Worm (Caenorhabditis elegans) whole organism, late embryonic: ENCODE data around the gene C47A4.3.
A peak's percentile ranks its signal among the peaks of the same experiment; 100 is the strongest.

ENCODE experiments used
- C08G9.2 ChIP-seq: sonication (generic microtip); optimal IDR thresholded peaks from 2 replicates; lab custom pipeline; 2016; ENCODE audit warnings: mild to moderate bottlenecking, missing genetic modification characterization, moderate library complexity, missing compliant biosample characterization
- C38D4.7 ChIP-seq: fragments of 200-800 bp; sonication (Bioruptor generic); optimal IDR thresholded peaks from 2 replicates; lab custom pipeline; 2018; ENCODE audit warnings: mild to moderate bottlenecking, missing genetic modification characterization, moderate library complexity, missing compliant biosample characterization
- K02D7.2 ChIP-seq: sonication (generic microtip); optimal IDR thresholded peaks from 2 replicates; lab custom pipeline; 2017; ENCODE audit warnings: mild to moderate bottlenecking, missing genetic modification characterization, missing compliant biosample characterization
- K09A11.1 ChIP-seq: sonication (generic microtip); optimal IDR thresholded peaks from 2 replicates; lab custom pipeline; 2017; ENCODE audit warnings: antibody characterized with exemption, mild to moderate bottlenecking, missing genetic modification characterization, missing compliant biosample characterization; ENCODE audit not compliant: insufficient read depth
- ama-1 ChIP-seq: fragments of 150-350 bp; optimal IDR thresholded peaks from 2 replicates; lab custom pipeline; 2014
- ceh-18 ChIP-seq: sonication (generic microtip); optimal IDR thresholded peaks from 2 replicates; lab custom pipeline; 2016; ENCODE audit warnings: missing genetic modification characterization, missing compliant biosample characterization
- ceh-22 ChIP-seq: sonication (generic microtip); optimal IDR thresholded peaks from 2 replicates; lab custom pipeline; 2017; ENCODE audit warnings: missing biosample characterization, missing genetic modification characterization
- ceh-6 ChIP-seq: fragments of 200-800 bp; sonication (Bioruptor generic); optimal IDR thresholded peaks from 2 replicates; lab custom pipeline; 2018; ENCODE audit warnings: mild to moderate bottlenecking, missing genetic modification characterization, missing compliant biosample characterization
- che-1 ChIP-seq: sonication (generic microtip); optimal IDR thresholded peaks from 2 replicates; lab custom pipeline; 2016; ENCODE audit warnings: mild to moderate bottlenecking, missing genetic modification characterization, missing compliant biosample characterization
- elt-2 ChIP-seq: sonication (generic microtip); optimal IDR thresholded peaks from 2 replicates; lab custom pipeline; 2016; ENCODE audit warnings: missing genetic modification reagents, missing genetic modification characterization, missing compliant biosample characterization
- elt-4 ChIP-seq: sonication (generic microtip); optimal IDR thresholded peaks from 2 replicates; lab custom pipeline; 2016; ENCODE audit warnings: missing genetic modification characterization, missing compliant biosample characterization
- fkh-10 ChIP-seq: fragments of 150-350 bp; optimal IDR thresholded peaks from 2 replicates; lab custom pipeline; 2014; ENCODE audit warnings: missing biosample characterization, missing genetic modification reagents, missing genetic modification characterization
- gmeb-2 ChIP-seq: sonication (generic microtip); optimal IDR thresholded peaks from 2 replicates; lab custom pipeline; 2016; ENCODE audit warnings: missing genetic modification characterization, inconsistent platforms, missing compliant biosample characterization
- hlh-13 ChIP-seq: fragments of 200-800 bp; sonication (Bioruptor generic); optimal IDR thresholded peaks from 2 replicates; lab custom pipeline; 2018; ENCODE audit warnings: mild to moderate bottlenecking, missing genetic modification characterization, missing compliant biosample characterization
- hlh-15 ChIP-seq: sonication (generic microtip); optimal IDR thresholded peaks from 2 replicates; lab custom pipeline; 2016; ENCODE audit warnings: missing genetic modification characterization, missing compliant biosample characterization
- hlh-8 ChIP-seq: sonication (generic microtip); optimal IDR thresholded peaks from 2 replicates; lab custom pipeline; 2016; ENCODE audit warnings: missing genotype, missing genetic modification characterization, missing compliant biosample characterization
- lin-11 ChIP-seq: fragments of 200-800 bp; sonication (Bioruptor generic); optimal IDR thresholded peaks from 2 replicates; lab custom pipeline; 2018; ENCODE audit warnings: mild to moderate bottlenecking, missing genetic modification characterization, missing compliant biosample characterization
- madf-2 ChIP-seq: sonication (generic microtip); optimal IDR thresholded peaks from 2 replicates; lab custom pipeline; 2017; ENCODE audit warnings: missing genetic modification characterization, missing compliant biosample characterization
- nfya-1 ChIP-seq: sonication (generic microtip); optimal IDR thresholded peaks from 2 replicates; lab custom pipeline; 2017; ENCODE audit warnings: missing genetic modification characterization, mild to moderate bottlenecking, missing compliant biosample characterization, antibody characterized with exemption, moderate library complexity
- nhr-11 ChIP-seq: fragments of 150-350 bp; optimal IDR thresholded peaks from 2 replicates; lab custom pipeline; 2014; ENCODE audit warnings: missing biosample characterization, missing genetic modification characterization
- nhr-232 ChIP-seq: sonication (generic microtip); optimal IDR thresholded peaks from 2 replicates; lab custom pipeline; 2016; ENCODE audit warnings: missing genetic modification characterization, missing compliant biosample characterization
- npax-4 ChIP-seq: sonication (generic microtip); optimal IDR thresholded peaks from 2 replicates; lab custom pipeline; 2016; ENCODE audit warnings: missing genetic modification characterization, missing compliant biosample characterization
- odd-2 ChIP-seq: sonication (generic microtip); optimal IDR thresholded peaks from 2 replicates; lab custom pipeline; 2017; ENCODE audit warnings: antibody characterized with exemption, mild to moderate bottlenecking, missing genetic modification characterization, missing compliant biosample characterization
- pag-3 ChIP-seq: sonication (generic microtip); optimal IDR thresholded peaks from 2 replicates; lab custom pipeline; 2016; ENCODE audit warnings: missing compliant biosample characterization, missing genetic modification characterization, borderline replicate concordance
- pax-1 ChIP-seq: fragments of 150-350 bp; optimal IDR thresholded peaks from 2 replicates; lab custom pipeline; 2014; ENCODE audit warnings: missing biosample characterization, missing genetic modification characterization
- pqm-1 ChIP-seq: sonication (generic microtip); optimal IDR thresholded peaks from 2 replicates; lab custom pipeline; 2016; ENCODE audit warnings: missing genetic modification characterization, missing compliant biosample characterization
- rnt-1 ChIP-seq: sonication (generic microtip); optimal IDR thresholded peaks from 2 replicates; lab custom pipeline; 2016; ENCODE audit warnings: missing genetic modification characterization, missing compliant biosample characterization
- sox-4 ChIP-seq: sonication (generic microtip); optimal IDR thresholded peaks from 2 replicates; lab custom pipeline; 2017; ENCODE audit warnings: mild to moderate bottlenecking, missing genetic modification characterization, inconsistent platforms, missing compliant biosample characterization
- tbx-2 ChIP-seq: sonication (generic microtip); optimal IDR thresholded peaks from 2 replicates; lab custom pipeline; 2016; ENCODE audit warnings: missing genetic modification characterization, missing compliant biosample characterization
- tbx-7 ChIP-seq: sonication (generic microtip); optimal IDR thresholded peaks from 2 replicates; lab custom pipeline; 2016; ENCODE audit warnings: missing genotype, missing genetic modification characterization, missing compliant biosample characterization
- ttx-3 ChIP-seq: sonication (generic microtip); optimal IDR thresholded peaks from 2 replicates; lab custom pipeline; 2016; ENCODE audit warnings: missing genetic modification reagents, missing genetic modification characterization, missing compliant biosample characterization
- unc-55 ChIP-seq: sonication (generic microtip); optimal IDR thresholded peaks from 2 replicates; lab custom pipeline; 2017; ENCODE audit warnings: missing biosample characterization, missing genetic modification reagents, missing genetic modification characterization
- zip-5 ChIP-seq: sonication (generic microtip); optimal IDR thresholded peaks from 2 replicates; lab custom pipeline; 2016; ENCODE audit warnings: missing genetic modification characterization, missing compliant biosample characterization
- ztf-16 ChIP-seq: sonication (generic microtip); optimal IDR thresholded peaks from 2 replicates; lab custom pipeline; 2017; ENCODE audit warnings: missing genetic modification characterization, missing compliant biosample characterization

Gene C47A4.3

DNA sequence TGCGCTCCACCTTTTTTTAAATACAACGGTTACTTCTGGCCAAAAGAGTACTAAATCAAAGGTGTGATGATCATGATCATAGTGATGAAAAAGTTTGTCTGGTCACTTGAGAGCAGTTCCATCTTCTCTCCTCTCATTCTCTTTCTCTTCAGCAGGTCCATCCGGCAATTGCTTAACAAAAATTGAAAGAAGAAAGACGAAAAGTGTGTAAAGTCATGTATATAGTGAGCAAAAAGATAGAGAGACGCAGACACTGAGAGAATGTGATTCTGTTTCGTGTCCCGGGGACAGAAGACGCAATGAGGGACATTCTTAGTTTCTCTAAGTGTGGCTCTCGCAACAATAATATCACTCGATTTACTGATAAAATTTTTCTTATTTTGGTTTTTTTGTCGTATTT, 6.7 kb upstream of the C47A4.3 start:
- peak; percentile 34 for TF ChIP-seq unc-55
- TF ChIP-seq nfya-1 (tag; lab: Kevin White, UChicago) = peak; percentile 4
- TF ChIP-seq hlh-8 (tag; lab: Kevin White, UChicago) = no peak

DNA sequence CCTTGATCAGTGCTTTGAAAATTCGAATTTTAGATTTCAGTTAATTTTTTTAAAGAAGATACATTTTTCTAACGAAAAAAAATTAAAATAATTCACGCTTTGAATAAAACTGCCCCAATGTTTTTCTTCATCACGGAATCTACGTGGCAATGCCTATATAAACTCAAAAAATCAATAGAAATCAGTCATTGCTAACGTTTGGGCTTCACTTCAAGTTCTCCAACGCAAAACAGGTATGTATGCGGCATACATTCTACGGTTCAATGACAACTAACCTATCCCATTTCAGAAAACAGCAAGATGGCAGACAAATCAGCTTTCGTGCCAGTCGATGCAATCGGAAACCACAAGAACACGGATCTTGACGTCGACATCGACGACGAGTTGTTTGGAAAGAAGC, 3.3 kb upstream of the C47A4.3 start, which contains the start of gene C47A4.5:
TSS of gene C47A4.5 (plus strand) at position 301 of the 400 bp plus-strand sequence.
- TF ChIP-seq ttx-3 (tag; lab: Kevin White, UChicago) (no peak), rnt-1 (tag; lab: Kevin White, UChicago) (no peak), nhr-11 (tag; lab: Kevin White, UChicago) (no peak), fkh-10 (no peak), che-1 (tag; lab: Kevin White, UChicago) (no peak), hlh-13 (no peak), C08G9.2 (no peak), lin-11 (tag; lab: Kevin White, UChicago) (no peak), gmeb-2 (no peak), sox-4 (tag; lab: Kevin White, UChicago) (no peak)

DNA sequence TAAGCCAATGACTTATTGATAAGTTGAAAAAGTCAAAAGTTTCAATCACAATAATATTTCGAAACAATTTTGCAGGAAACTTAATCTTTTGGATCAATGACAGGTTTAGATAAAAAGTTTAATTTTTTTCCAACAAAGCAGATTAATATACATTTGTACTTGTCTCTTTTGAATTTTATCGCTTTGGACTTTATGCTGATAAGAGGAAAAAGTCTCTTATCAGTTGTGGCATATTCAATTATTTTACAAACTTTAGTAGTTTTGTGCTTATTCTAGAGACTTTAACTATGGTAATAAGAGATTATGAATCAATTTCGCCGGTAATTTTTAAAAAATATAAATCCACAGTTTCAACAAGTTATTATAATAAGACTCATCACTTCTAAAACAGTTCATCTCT, 14.3 kb downstream of the C47A4.3 start:
- TF ChIP-seq tbx-2 (tag; lab: Kevin White, UChicago) (no peak), elt-2 (tag; lab: Kevin White, UChicago) (peak; percentile 62), rnt-1 (tag; lab: Kevin White, UChicago) (no peak)

DNA sequence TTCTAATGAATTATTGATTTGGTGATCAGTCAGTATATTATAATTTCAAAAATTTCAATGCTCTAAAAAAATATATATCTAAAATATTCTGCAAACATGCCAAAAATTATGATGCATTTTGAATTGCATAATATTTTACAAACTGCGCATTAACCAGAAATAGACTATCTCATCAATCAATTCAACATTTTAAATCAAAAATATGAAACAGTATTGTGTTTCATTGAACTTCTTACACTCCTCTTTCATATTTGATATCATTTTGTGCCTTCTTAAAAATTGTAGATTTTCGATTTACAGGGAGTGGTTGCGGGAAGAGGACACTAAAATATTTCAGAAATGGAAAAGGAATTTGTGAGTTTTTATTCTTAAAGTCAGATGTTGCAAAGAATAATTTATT, 15.5 kb downstream of the C47A4.3 start, which contains the start of gene ent-4:
TSS of gene ent-4 (plus strand) at position 301 of the 400 bp plus-strand sequence.
- TF ChIP-seq ceh-18 (tag; lab: Kevin White, UChicago) (no peak), ceh-22 (tag; lab: Kevin White, UChicago) (no peak)

DNA sequence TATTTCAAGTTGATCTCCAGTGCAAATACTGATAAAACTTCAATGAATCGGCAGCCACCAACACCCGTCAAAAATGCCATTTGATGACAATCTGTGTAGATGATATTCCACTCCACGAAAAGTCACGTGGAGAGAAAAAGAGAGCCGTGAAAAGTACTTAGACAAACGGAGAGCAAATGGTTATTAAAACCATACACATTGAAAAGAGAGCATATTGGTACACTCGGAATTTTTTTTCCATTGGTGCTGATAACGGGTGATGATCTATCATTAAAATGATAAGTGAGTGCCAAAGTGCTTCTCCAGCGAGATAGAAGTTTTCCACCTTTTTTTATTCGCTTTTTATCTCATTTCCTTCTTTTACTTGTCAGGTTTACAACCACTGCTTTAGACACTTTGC, 16.9 kb downstream of the C47A4.3 start:
- TF ChIP-seq C38D4.7 (no peak), pag-3 (tag; lab: Kevin White, UChicago) (no peak), ama-1 (no peak), K02D7.2 (no peak), npax-4 (tag; lab: Kevin White, UChicago) (no peak), ztf-16 (tag; lab: Kevin White, UChicago) (no peak), odd-2 (tag; lab: Kevin White, UChicago) (no peak), unc-55 (no peak), hlh-13 (no peak), tbx-7 (tag; lab: Kevin White, UChicago) (no peak), K09A11.1 (no peak), hlh-15 (tag; lab: Kevin White, UChicago) (no peak), tbx-2 (tag; lab: Kevin White, UChicago) (no peak), madf-2 (tag; lab: Kevin White, UChicago) (no peak), zip-5 (no peak), pax-1 (tag; lab: Kevin White, UChicago) (no peak), elt-4 (tag; lab: Kevin White, UChicago) (no peak), ceh-22 (tag; lab: Kevin White, UChicago) (no peak), nhr-232 (no peak), ceh-6 (no peak)

DNA sequence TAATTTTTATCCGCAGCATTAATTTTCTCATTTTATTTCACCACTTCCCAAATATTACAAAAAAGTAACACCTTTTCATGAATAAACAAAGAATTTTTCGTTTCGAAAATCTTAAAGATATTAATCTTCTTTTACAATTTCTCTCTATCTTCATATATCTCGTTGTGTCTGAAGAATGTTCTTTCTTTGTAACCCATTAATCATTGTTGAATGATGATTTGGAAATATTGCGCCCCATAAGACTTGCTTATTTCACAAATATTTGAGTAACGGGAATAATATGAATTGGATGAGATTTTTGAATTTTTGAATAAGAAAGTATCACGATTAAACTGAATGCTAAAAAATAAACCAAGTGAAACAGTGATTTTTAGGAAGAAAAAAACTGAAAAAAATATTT, 21.1 kb downstream of the C47A4.3 start:
- TF ChIP-seq unc-55 (peak; percentile 61), pqm-1 (no peak)
